Worm (Caenorhabditis elegans) whole organism, young adult: ENCODE results near the gene aqp-12.
"Not testable (repeated sequence)": the region's sequence is repeated elsewhere in the genome, so short reads cannot be mapped to it uniquely, and the experiment has no call there.

Experiments
- B0019.2 ChIP-seq: fragments of 200-800 bp; sonication (Bioruptor generic); conservative IDR thresholded peaks from 2 replicates; pipeline ENCODE4 v1.3.6; 2022; ENCODE audit warnings: missing genetic modification reagents, missing genetic modification characterization, missing compliant biosample characterization
- B0035.1 ChIP-seq: sonication (generic microtip); optimal IDR thresholded peaks from 2 replicates; lab custom pipeline; 2016; ENCODE audit warnings: missing genetic modification characterization, mild to moderate bottlenecking, missing compliant biosample characterization, missing genotype, missing genetic modification reagents
- B0261.1 ChIP-seq: sonication (generic microtip); optimal IDR thresholded peaks from 2 replicates; lab custom pipeline; 2016; ENCODE audit warnings: mild to moderate bottlenecking, missing genetic modification characterization, moderate library complexity, missing compliant biosample characterization
- C06A6.2 ChIP-seq: fragments of 200-800 bp; sonication (Bioruptor generic); conservative IDR thresholded peaks from 2 replicates; pipeline ENCODE4 v1.3.6; 2022; ENCODE audit warnings: missing genetic modification characterization, missing compliant biosample characterization
- C17E4.6 ChIP-seq: fragments of 200-800 bp; sonication (Bioruptor generic); IDR thresholded peaks from 2 replicates; pipeline ENCODE4 v1.3.6; 2022; ENCODE audit warnings: missing genetic modification reagents, missing genetic modification characterization, missing compliant biosample characterization
- F55B11.4 ChIP-seq: sonication (generic microtip); optimal IDR thresholded peaks from 2 replicates; lab custom pipeline; 2016; ENCODE audit warnings: missing compliant biosample characterization, missing genetic modification characterization, borderline replicate concordance; ENCODE audit not compliant: insufficient read depth
- T07F8.4 ChIP-seq: sonication (generic microtip); optimal IDR thresholded peaks from 2 replicates; lab custom pipeline; 2016; ENCODE audit warnings: mild to moderate bottlenecking, missing genetic modification characterization, moderate library complexity, missing compliant biosample characterization
- Y53F4B.3 ChIP-seq: fragments of 200-800 bp; sonication (Bioruptor generic); IDR thresholded peaks from 2 replicates; pipeline ENCODE4 v1.3.6; 2022; ENCODE audit warnings: missing genetic modification reagents, missing genetic modification characterization, missing compliant biosample characterization
- Y95B8A.8 ChIP-seq: fragments of 200-800 bp; sonication (Bioruptor generic); IDR thresholded peaks from 2 replicates; pipeline ENCODE4 v1.3.6; 2022; ENCODE audit warnings: missing genetic modification reagents, missing genetic modification characterization, missing compliant biosample characterization
- ZK185.1 ChIP-seq: sonication (generic microtip); optimal IDR thresholded peaks from 2 replicates; lab custom pipeline; 2016; ENCODE audit warnings: mild to moderate bottlenecking, missing genetic modification characterization, missing compliant biosample characterization; ENCODE audit not compliant: poor library complexity, severe bottlenecking
- bed-1 ChIP-seq: fragments of 200-800 bp; sonication (Bioruptor generic); IDR thresholded peaks from 2 replicates; pipeline ENCODE4 v1.3.6; 2022; ENCODE audit warnings: missing genetic modification reagents, missing genetic modification characterization, missing compliant biosample characterization
- ccch-3 ChIP-seq: fragments of 200-800 bp; sonication (Bioruptor generic); optimal IDR thresholded peaks from 2 replicates; lab custom pipeline; 2018; ENCODE audit warnings: mild to moderate bottlenecking, missing genetic modification characterization, missing compliant biosample characterization
- ceh-27 ChIP-seq: fragments of 200-800 bp; sonication (Bioruptor generic); optimal IDR thresholded peaks from 2 replicates; lab custom pipeline; 2018; ENCODE audit warnings: mild to moderate bottlenecking, missing genetic modification characterization, moderate library complexity, missing compliant biosample characterization
- ceh-58 ChIP-seq: fragments of 200-800 bp; sonication (Bioruptor generic); IDR thresholded peaks from 2 replicates; pipeline ENCODE4 v1.3.6; 2022; ENCODE audit warnings: missing genetic modification characterization, missing compliant biosample characterization
- ceh-79 ChIP-seq: sonication (generic microtip); optimal IDR thresholded peaks from 2 replicates; lab custom pipeline; 2017; ENCODE audit warnings: mild to moderate bottlenecking, missing genetic modification characterization, missing compliant biosample characterization
- ekl-4 ChIP-seq: fragments of 200-800 bp; sonication (Bioruptor generic); IDR thresholded peaks from 2 replicates; pipeline ENCODE4 v1.3.6; 2022; ENCODE audit warnings: missing genetic modification reagents, missing genetic modification characterization, missing compliant biosample characterization
- gei-17 ChIP-seq: fragments of 200-800 bp; sonication (Bioruptor generic); optimal IDR thresholded peaks from 2 replicates; lab custom pipeline; 2018; ENCODE audit warnings: mild to moderate bottlenecking, missing genetic modification characterization, missing compliant biosample characterization
- him-1 ChIP-seq: sonication (generic microtip); optimal IDR thresholded peaks from 2 replicates; lab custom pipeline; 2016; ENCODE audit warnings: missing genotype, missing genetic modification reagents, missing genetic modification characterization, missing compliant biosample characterization
- hmg-1.2 ChIP-seq: fragments of 200-800 bp; sonication (Bioruptor generic); IDR thresholded peaks from 2 replicates; pipeline ENCODE4 v1.3.6; 2022; ENCODE audit warnings: missing genetic modification reagents, missing genetic modification characterization, missing compliant biosample characterization
- hmg-20 ChIP-seq: fragments of 200-800 bp; sonication (Bioruptor generic); IDR thresholded peaks from 2 replicates; pipeline ENCODE4 v1.3.6; 2022; ENCODE audit warnings: missing genetic modification reagents, missing genetic modification characterization, missing compliant biosample characterization
- hsf-1 ChIP-seq: fragments of 200-800 bp; sonication (Bioruptor generic); IDR thresholded peaks from 2 replicates; pipeline ENCODE4 v1.3.6; 2022; ENCODE audit warnings: missing genetic modification reagents, missing genetic modification characterization, missing compliant biosample characterization
- let-526 ChIP-seq: fragments of 200-800 bp; sonication (Bioruptor generic); IDR thresholded peaks from 2 replicates; pipeline ENCODE4 v1.3.6; 2022; ENCODE audit warnings: missing genetic modification reagents, missing genetic modification characterization, missing compliant biosample characterization
- lin-35 ChIP-seq, 3 experiments: fragments of 150-350 bp in 2 of 3; sonication (generic microtip) in 1 of 3; optimal IDR thresholded peaks; 2 replicates each; lab custom pipeline; 2014 to 2018; ENCODE audit warnings: missing biosample characterization in 3 of 3, missing genetic modification characterization in 3 of 3, missing genetic modification reagents in 3 of 3
- lsl-1 ChIP-seq: fragments of 200-800 bp; sonication (Bioruptor generic); optimal IDR thresholded peaks from 2 replicates; lab custom pipeline; 2018; ENCODE audit warnings: mild to moderate bottlenecking, missing genetic modification characterization, moderate library complexity, missing compliant biosample characterization
- nfyb-1 ChIP-seq: fragments of 200-800 bp; sonication (Bioruptor generic); IDR thresholded peaks from 2 replicates; pipeline ENCODE4 v1.3.6; 2022; ENCODE audit warnings: missing genetic modification reagents, missing genetic modification characterization, missing compliant biosample characterization
- nhr-179 ChIP-seq: sonication (generic microtip); optimal IDR thresholded peaks from 2 replicates; lab custom pipeline; 2016; ENCODE audit warnings: mild to moderate bottlenecking, missing genetic modification characterization, missing compliant biosample characterization
- sdz-38 ChIP-seq: sonication (generic microtip); optimal IDR thresholded peaks from 2 replicates; lab custom pipeline; 2016; ENCODE audit warnings: missing genotype, missing genetic modification characterization, missing compliant biosample characterization
- snpc-1.1 ChIP-seq: sonication (generic microtip); optimal IDR thresholded peaks from 2 replicates; lab custom pipeline; 2017; ENCODE audit warnings: missing genetic modification characterization, mild to moderate bottlenecking, missing compliant biosample characterization, antibody characterized with exemption, moderate library complexity, missing genotype, missing genetic modification reagents; ENCODE audit not compliant: insufficient read depth
- ztf-25 ChIP-seq: fragments of 200-800 bp; sonication (Bioruptor generic); IDR thresholded peaks from 2 replicates; pipeline ENCODE4 v1.3.6; 2022; ENCODE audit warnings: missing genetic modification reagents, missing genetic modification characterization, missing compliant biosample characterization

Gene aqp-12

ce11 chrII:12202921-12203320 lies at the start of gene aqp-12:
aqp-12 (plus strand) TSS chrII:12203221.
- no peak for TF ChIP-seq hmg-20 (GFP tag; lab: Robert Waterston, UW)
- TF ChIP-seq ekl-4: no peak
- TF ChIP-seq ztf-25 (GFP tag; lab: Robert Waterston, UW): no peak
- no peak for TF ChIP-seq B0019.2 (GFP tag; lab: Robert Waterston, UW)
- no peak for TF ChIP-seq gei-17 (GFP tag; lab: Kevin White, UChicago)
- TF ChIP-seq snpc-1.1 (tag; lab: Kevin White, UChicago): no peak
- no peak for TF ChIP-seq ceh-27 (GFP tag; lab: Kevin White, UChicago)
- no peak for TF ChIP-seq ZK185.1 (tag; lab: Kevin White, UChicago)
- TF ChIP-seq B0261.1: no peak
- TF ChIP-seq F55B11.4 (tag; lab: Kevin White, UChicago): no peak
- TF ChIP-seq lsl-1: no peak
- TF ChIP-seq lin-35 (GFP tag; optimal IDR thresholded peaks at IDR 0.05; lab: Kevin White, UChicago): no peak

DNA sequence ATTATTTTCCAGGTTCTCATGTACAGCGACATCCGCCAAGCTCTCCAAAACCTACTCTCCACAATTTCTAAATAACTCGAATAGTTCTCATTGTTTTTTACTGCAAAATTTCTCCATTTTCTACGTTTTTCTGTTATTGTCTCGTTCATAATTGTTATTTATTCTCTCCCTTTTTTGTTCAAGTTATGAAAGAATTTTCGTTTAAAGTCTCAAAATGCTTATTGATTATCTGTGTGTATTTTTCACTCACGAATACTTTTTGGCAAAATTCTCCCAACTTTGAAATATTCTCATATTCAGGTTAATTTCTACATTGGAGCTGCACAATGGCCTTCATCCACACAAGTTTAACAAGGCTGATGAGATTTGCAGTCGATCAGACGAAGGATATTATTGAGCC lies 48.8 kb upstream of the aqp-12 start, which contains the start of gene Y57A10A.5:
TSS of gene Y57A10A.5 (plus strand) at position 301 of the 400 bp plus-strand sequence.
- not testable (repeated sequence) for TF ChIP-seq nhr-179; nfyb-1 (GFP tag; lab: Robert Waterston, UW); B0035.1 (tag; lab: Kevin White, UChicago)

- TF ChIP-seq hmg-1.2 (peak; percentile 93), bed-1 (GFP tag; lab: Robert Waterston, UW) (no peak)
These were observed 40.0 kb upstream of the aqp-12 start for ce11 chrII:12162997-12163396.

DNA sequence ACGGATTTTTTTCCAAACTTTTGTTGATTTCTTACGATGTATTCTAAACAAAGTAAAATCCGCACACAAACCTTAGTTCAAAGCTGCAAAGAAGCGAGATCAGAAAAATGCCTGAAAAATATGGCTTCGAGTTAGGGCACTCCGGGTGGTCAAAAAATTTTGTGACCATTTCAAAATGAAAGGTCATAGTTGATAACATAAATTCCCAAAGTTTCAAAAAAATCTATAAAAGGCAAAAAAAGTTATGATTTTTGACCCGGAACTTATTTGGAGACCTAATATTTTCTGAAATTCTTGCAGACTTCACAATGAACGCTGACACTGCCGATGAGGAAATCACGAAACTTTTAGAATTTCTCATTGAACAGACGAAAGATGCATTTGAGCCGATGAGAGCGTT lies 38.5 kb upstream of the aqp-12 start, which contains the start of gene Y57A10A.8:
TSS of gene Y57A10A.8 (plus strand) at position 301 of the 400 bp plus-strand sequence.
- TF ChIP-seq C17E4.6 (GFP tag; lab: Robert Waterston, UW); T07F8.4 (tag; lab: Kevin White, UChicago); Y95B8A.8 (GFP tag; lab: Robert Waterston, UW): not testable (repeated sequence)

DNA sequence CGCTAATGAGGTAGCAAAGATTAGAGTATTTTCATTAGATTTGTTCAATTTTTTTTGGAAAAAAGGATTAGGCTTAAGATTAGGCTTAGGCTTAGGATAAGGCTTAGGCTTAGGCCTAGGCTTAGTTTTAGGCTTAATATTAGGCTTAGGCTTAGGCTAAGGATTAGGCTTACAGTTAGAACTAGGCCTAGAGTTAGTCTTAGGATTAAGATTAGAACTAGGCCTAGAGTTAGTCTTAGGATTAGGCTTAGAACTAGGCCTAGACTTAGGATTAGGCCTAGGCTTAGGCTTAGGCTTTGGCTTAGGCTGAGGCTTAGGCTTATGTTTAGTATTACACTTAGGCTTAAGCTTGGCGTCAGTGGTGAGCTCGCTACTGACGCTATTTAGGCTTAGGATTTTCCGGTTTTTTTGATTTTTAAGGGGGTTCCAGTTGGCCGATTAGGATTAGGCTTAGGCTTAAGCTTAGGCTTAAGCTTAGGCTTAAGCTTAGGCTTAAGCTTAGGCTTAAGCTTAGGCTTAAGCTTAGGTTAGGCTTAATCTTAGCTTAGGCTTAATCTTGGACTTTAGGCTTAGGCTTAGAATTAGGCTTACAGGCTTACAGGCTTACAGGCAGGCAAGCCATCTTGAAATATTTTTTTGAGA lies 33.4 kb upstream of the aqp-12 start:
- TF ChIP-seq C06A6.2 (no peak), him-1 (tag; lab: Kevin White, UChicago) (no peak), sdz-38 (no peak), Y53F4B.3 (GFP tag; lab: Robert Waterston, UW) (no peak), ccch-3 (GFP tag; lab: Kevin White, UChicago) (no peak), ceh-79 (tag; lab: Kevin White, UChicago) (no peak), hsf-1 (GFP tag; lab: Robert Waterston, UW) (no peak)

DNA sequence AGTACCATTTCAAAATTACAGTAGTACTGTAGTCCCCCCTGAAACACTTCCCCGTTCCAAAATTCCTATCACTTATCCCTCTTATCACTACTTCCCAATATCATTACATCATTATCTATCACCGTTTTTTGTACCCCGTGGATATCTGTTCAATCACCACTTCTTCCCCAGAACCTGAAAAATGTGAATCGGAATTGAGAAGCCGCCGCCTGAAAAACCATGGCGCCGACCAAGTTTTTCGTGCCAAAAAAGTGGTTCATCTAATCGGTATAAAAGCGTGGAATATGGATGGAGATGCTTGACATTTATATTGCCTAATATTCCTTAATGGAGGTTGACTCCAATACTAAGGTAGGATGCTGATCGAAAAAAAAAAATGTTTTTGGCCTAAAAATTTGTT lies 30.7 kb upstream of the aqp-12 start, which contains the start of gene rol-1:
TSS of gene rol-1 (plus strand) at position 301 of the 400 bp plus-strand sequence.
- no peak for TF ChIP-seq nhr-179
- no peak for TF ChIP-seq ceh-58 (GFP tag; lab: Robert Waterston, UW)
- TF ChIP-seq let-526 (GFP tag; lab: Robert Waterston, UW): no peak
